Worm (Caenorhabditis elegans) whole organism, young adult: ENCODE results near the gene srg-7.

Experiments used
- B0261.1 ChIP-seq: sonication (generic microtip); optimal IDR thresholded peaks from 2 replicates; lab custom pipeline; 2016; ENCODE audit warnings: mild to moderate bottlenecking, missing genetic modification characterization, moderate library complexity, missing compliant biosample characterization
- F55B11.4 ChIP-seq: sonication (generic microtip); optimal IDR thresholded peaks from 2 replicates; lab custom pipeline; 2016; ENCODE audit warnings: missing compliant biosample characterization, missing genetic modification characterization, borderline replicate concordance; ENCODE audit not compliant: insufficient read depth
- K11D2.4 ChIP-seq: fragments of 200-800 bp; sonication (Bioruptor generic); IDR thresholded peaks from 2 replicates; pipeline ENCODE4 v1.3.6; 2022; ENCODE audit warnings: missing genetic modification reagents, missing genetic modification characterization, missing compliant biosample characterization
- K12H6.12 ChIP-seq: fragments of 200-800 bp; sonication (Bioruptor generic); optimal IDR thresholded peaks from 2 replicates; lab custom pipeline; 2018; ENCODE audit warnings: mild to moderate bottlenecking, missing genetic modification characterization, missing compliant biosample characterization
- Y95B8A.8 ChIP-seq: fragments of 200-800 bp; sonication (Bioruptor generic); IDR thresholded peaks from 2 replicates; pipeline ENCODE4 v1.3.6; 2022; ENCODE audit warnings: missing genetic modification reagents, missing genetic modification characterization, missing compliant biosample characterization
- aptf-3 ChIP-seq: fragments of 200-800 bp; sonication (Bioruptor generic); IDR thresholded peaks from 2 replicates; pipeline ENCODE4 v1.3.6; 2022; ENCODE audit warnings: missing genetic modification characterization, missing compliant biosample characterization
- attf-5 ChIP-seq: fragments of 200-800 bp; sonication (Bioruptor generic); optimal IDR thresholded peaks from 2 replicates; lab custom pipeline; 2018; ENCODE audit warnings: mild to moderate bottlenecking, missing genetic modification characterization, missing compliant biosample characterization
- ccch-3 ChIP-seq: fragments of 200-800 bp; sonication (Bioruptor generic); optimal IDR thresholded peaks from 2 replicates; lab custom pipeline; 2018; ENCODE audit warnings: mild to moderate bottlenecking, missing genetic modification characterization, missing compliant biosample characterization
- cebp-2 ChIP-seq: fragments of 200-800 bp; sonication (Bioruptor generic); IDR thresholded peaks from 2 replicates; pipeline ENCODE4 v1.3.6; 2022; ENCODE audit warnings: missing genetic modification characterization, missing compliant biosample characterization
- ceh-100 ChIP-seq: fragments of 200-800 bp; sonication (Bioruptor generic); IDR thresholded peaks from 2 replicates; pipeline ENCODE4 v1.3.6; 2022; ENCODE audit warnings: missing genetic modification reagents, missing genetic modification characterization, missing compliant biosample characterization
- ceh-40 ChIP-seq: fragments of 200-800 bp; sonication (Bioruptor generic); IDR thresholded peaks from 2 replicates; pipeline ENCODE4 v1.3.6; 2022; ENCODE audit warnings: missing genetic modification characterization, missing compliant biosample characterization
- efl-1 ChIP-seq: fragments of 150-350 bp; optimal IDR thresholded peaks from 2 replicates; lab custom pipeline; 2014; ENCODE audit warnings: missing biosample characterization, missing genetic modification reagents, missing genetic modification characterization
- egrh-3 ChIP-seq: fragments of 200-800 bp; sonication (Bioruptor generic); IDR thresholded peaks from 2 replicates; pipeline ENCODE4 v1.3.6; 2022; ENCODE audit warnings: missing genetic modification reagents, missing genetic modification characterization, missing compliant biosample characterization
- ekl-4 ChIP-seq: fragments of 200-800 bp; sonication (Bioruptor generic); IDR thresholded peaks from 2 replicates; pipeline ENCODE4 v1.3.6; 2022; ENCODE audit warnings: missing genetic modification reagents, missing genetic modification characterization, missing compliant biosample characterization
- ets-4 ChIP-seq: fragments of 200-800 bp; sonication (Bioruptor generic); optimal IDR thresholded peaks from 2 replicates; lab custom pipeline; 2018; ENCODE audit warnings: mild to moderate bottlenecking, missing genetic modification characterization, missing compliant biosample characterization
- fkh-3 ChIP-seq: sonication (generic microtip); optimal IDR thresholded peaks from 2 replicates; lab custom pipeline; 2016; ENCODE audit warnings: mild to moderate bottlenecking, missing genetic modification characterization, missing compliant biosample characterization
- hmg-20 ChIP-seq: fragments of 200-800 bp; sonication (Bioruptor generic); IDR thresholded peaks from 2 replicates; pipeline ENCODE4 v1.3.6; 2022; ENCODE audit warnings: missing genetic modification reagents, missing genetic modification characterization, missing compliant biosample characterization
- hrde-1 ChIP-seq: sonication (generic microtip); optimal IDR thresholded peaks from 2 replicates; lab custom pipeline; 2016; ENCODE audit warnings: missing genetic modification characterization, mild to moderate bottlenecking, missing compliant biosample characterization, moderate library complexity, missing genotype, missing genetic modification reagents, borderline replicate concordance
- let-607 ChIP-seq, 2 experiments: fragments of 200-800 bp in 1 of 2; sonication (Bioruptor generic) in 1 of 2; sonication (generic microtip) in 1 of 2; optimal IDR thresholded peaks; 2 replicates each; lab custom pipeline; 2016 to 2018; ENCODE audit warnings: mild to moderate bottlenecking in 2 of 2, missing compliant biosample characterization in 2 of 2, missing genetic modification characterization in 2 of 2, moderate library complexity in 2 of 2, missing genotype in 1 of 2
- lir-1 ChIP-seq: fragments of 200-800 bp; sonication (Bioruptor generic); conservative IDR thresholded peaks from 2 replicates; pipeline ENCODE4 v1.3.6; 2022; ENCODE audit warnings: missing genetic modification reagents, missing genetic modification characterization, missing compliant biosample characterization
- lsy-27 ChIP-seq: sonication (generic microtip); optimal IDR thresholded peaks from 2 replicates; lab custom pipeline; 2017; ENCODE audit warnings: missing genetic modification characterization, mild to moderate bottlenecking, missing compliant biosample characterization, antibody characterized with exemption, missing genotype, borderline replicate concordance; ENCODE audit not compliant: insufficient read depth
- mcd-1 ChIP-seq: fragments of 200-800 bp; sonication (Bioruptor generic); IDR thresholded peaks from 2 replicates; pipeline ENCODE4 v1.3.6; 2022; ENCODE audit warnings: missing genetic modification reagents, missing genetic modification characterization, missing compliant biosample characterization
- mel-28 ChIP-seq: sonication (generic microtip); optimal IDR thresholded peaks from 2 replicates; lab custom pipeline; 2016; ENCODE audit warnings: borderline replicate concordance, mild to moderate bottlenecking, missing genetic modification characterization, missing compliant biosample characterization
- nfyb-1 ChIP-seq: fragments of 200-800 bp; sonication (Bioruptor generic); IDR thresholded peaks from 2 replicates; pipeline ENCODE4 v1.3.6; 2022; ENCODE audit warnings: missing genetic modification reagents, missing genetic modification characterization, missing compliant biosample characterization
- nhr-27 ChIP-seq: fragments of 200-800 bp; sonication (Bioruptor generic); optimal IDR thresholded peaks from 2 replicates; lab custom pipeline; 2018; ENCODE audit warnings: mild to moderate bottlenecking, missing genetic modification characterization, moderate library complexity, missing compliant biosample characterization
- pbrm-1 ChIP-seq: fragments of 200-800 bp; sonication (Bioruptor generic); IDR thresholded peaks from 2 replicates; pipeline ENCODE4 v1.3.6; 2022; ENCODE audit warnings: missing genetic modification reagents, missing genetic modification characterization, missing compliant biosample characterization
- rcor-1 ChIP-seq: fragments of 200-800 bp; sonication (Bioruptor generic); IDR thresholded peaks from 2 replicates; pipeline ENCODE4 v1.3.6; 2022; ENCODE audit warnings: missing genetic modification reagents, missing genetic modification characterization, missing compliant biosample characterization
- rpc-1 ChIP-seq, 2 experiments: fragments of 150-350 bp in 1 of 2; sonication (generic microtip) in 1 of 2; optimal IDR thresholded peaks; 2 replicates each; lab custom pipeline; 2014 to 2018; ENCODE audit warnings: missing biosample characterization in 1 of 2, missing genetic modification characterization in 1 of 2, missing genetic modification reagents in 1 of 2, missing genotype in 1 of 2
- sea-2 ChIP-seq: fragments of 200-800 bp; sonication (Bioruptor generic); IDR thresholded peaks from 2 replicates; pipeline ENCODE4 v1.3.6; 2022; ENCODE audit warnings: missing genetic modification characterization, missing compliant biosample characterization
- sptf-2 ChIP-seq: fragments of 200-800 bp; sonication (Bioruptor generic); optimal IDR thresholded peaks from 2 replicates; lab custom pipeline; 2018; ENCODE audit warnings: mild to moderate bottlenecking, missing genetic modification characterization, missing compliant biosample characterization
- tbp1 ChIP-seq: fragments of 200-800 bp; sonication (Bioruptor generic); optimal IDR thresholded peaks from 2 replicates; lab custom pipeline; 2018; ENCODE audit warnings: mild to moderate bottlenecking, missing genetic modification characterization, missing compliant biosample characterization
- unc-130 ChIP-seq: sonication (generic microtip); optimal IDR thresholded peaks from 2 replicates; lab custom pipeline; 2016; ENCODE audit warnings: missing genetic modification reagents, missing genetic modification characterization, missing compliant biosample characterization
- unc-62 ChIP-seq: fragments of 150-350 bp; optimal IDR thresholded peaks from 2 replicates; lab custom pipeline; 2014; ENCODE audit warnings: missing biosample characterization, missing genetic modification reagents, missing genetic modification characterization
- xnd-1 ChIP-seq: sonication (generic microtip); optimal IDR thresholded peaks from 2 replicates; lab custom pipeline; 2016; ENCODE audit warnings: missing genotype, missing genetic modification reagents, missing genetic modification characterization, missing compliant biosample characterization
- zim-3 ChIP-seq: sonication (generic microtip); optimal IDR thresholded peaks from 2 replicates; lab custom pipeline; 2017; ENCODE audit warnings: mild to moderate bottlenecking, missing genetic modification characterization, moderate library complexity, missing compliant biosample characterization
- ztf-28 ChIP-seq: fragments of 200-800 bp; sonication (Bioruptor generic); IDR thresholded peaks from 2 replicates; pipeline ENCODE4 v1.3.6; 2022; ENCODE audit warnings: missing genetic modification reagents, missing genetic modification characterization, missing compliant biosample characterization

srg-7 gene

ce11 chrIII:6303114-6303647, 35.2 kb upstream of the srg-7 start, which contains the start of gene F47D12.9 (continued):
- no peak for TF ChIP-seq egrh-3 (GFP tag; lab: Robert Waterston, UW)
- peak; percentile 20 for TF ChIP-seq tbp1
- TF ChIP-seq rpc-1 (optimal IDR thresholded peaks at IDR 0.05; lab: Kevin White, UChicago), result no peak
- no peak for TF ChIP-seq rpc-1 (tag; optimal IDR thresholded peaks at IDR 0.05; lab: Kevin White, UChicago)
- TF ChIP-seq fkh-3, result no peak
- TF ChIP-seq lir-1 (GFP tag; lab: Robert Waterston, UW), result no peak
- TF ChIP-seq let-607 (tag; optimal IDR thresholded peaks at IDR 0.05; lab: Kevin White, UChicago), result peak in 1 of 2 experiments; percentile 21
- TF ChIP-seq ztf-28, result no peak
- peak; percentile 45; the same call in 1 of the 2 replicates for TF ChIP-seq ekl-4 (GFP tag; lab: Robert Waterston, UW)
- no peak for TF ChIP-seq ccch-3 (GFP tag; lab: Kevin White, UChicago)
- TF ChIP-seq Y95B8A.8, result no peak
- no peak for TF ChIP-seq cebp-2 (GFP tag; lab: Robert Waterston, UW)
- TF ChIP-seq F55B11.4 (tag; lab: Kevin White, UChicago), result no peak

- peak; percentile 76 for TF ChIP-seq nfyb-1 (GFP tag; lab: Robert Waterston, UW)
These were observed 33.7 kb upstream of the srg-7 start for ce11 chrIII:6301685-6302084.

- TF ChIP-seq ceh-40, result no peak
- no peak for TF ChIP-seq nhr-27 (tag; lab: Kevin White, UChicago)
- no peak for TF ChIP-seq ceh-100
- no peak for TF ChIP-seq lir-1 (GFP tag; lab: Robert Waterston, UW)
- no peak for TF ChIP-seq attf-5 (GFP tag; lab: Kevin White, UChicago)
- TF ChIP-seq zim-3, result no peak
- no peak for TF ChIP-seq K12H6.12 (tag; lab: Kevin White, UChicago)
- no peak for TF ChIP-seq lsy-27
- TF ChIP-seq pbrm-1 (GFP tag; lab: Robert Waterston, UW), result no peak
- TF ChIP-seq rcor-1 (GFP tag; lab: Robert Waterston, UW), result no peak
- no peak for TF ChIP-seq mcd-1 (GFP tag; lab: Robert Waterston, UW)
- TF ChIP-seq sptf-2, result no peak
- no peak for TF ChIP-seq hrde-1 (tag; lab: Kevin White, UChicago)
- no peak for TF ChIP-seq unc-130 (GFP tag; lab: Kevin White, UChicago)
- no peak for TF ChIP-seq hmg-20 (GFP tag; lab: Robert Waterston, UW)
- no peak for TF ChIP-seq K11D2.4 (GFP tag; lab: Robert Waterston, UW)
- no peak for TF ChIP-seq ets-4 (GFP tag; lab: Kevin White, UChicago)
- no peak for TF ChIP-seq unc-62 (GFP tag; lab: Kevin White, UChicago)
These were observed 32.3 kb upstream of the srg-7 start for ce11 chrIII:6300297-6300696.

ce11 chrIII:6298131-6298530, 30.2 kb upstream of the srg-7 start, which contains the start of gene F47D12.3:
Gene F47D12.3 (plus strand): TSS chrIII:6298461.
- TF ChIP-seq efl-1 (GFP tag; lab: Kevin White, UChicago) (no peak), Y95B8A.8 (no peak)

ce11 chrIII:6297599-6297998, 29.6 kb upstream of the srg-7 start:
- no peak for TF ChIP-seq mel-28
- TF ChIP-seq cebp-2 (GFP tag; lab: Robert Waterston, UW), result no peak
- no peak for TF ChIP-seq xnd-1 (tag; lab: Kevin White, UChicago)
- no peak for TF ChIP-seq B0261.1
- TF ChIP-seq sea-2 (GFP tag; lab: Robert Waterston, UW), result no peak
- TF ChIP-seq aptf-3 (GFP tag; lab: Robert Waterston, UW), result no peak
- no peak for TF ChIP-seq unc-130 (GFP tag; lab: Kevin White, UChicago)
- TF ChIP-seq, all 124 proteins: peak for 0
